Worm (Caenorhabditis elegans): Measurements from ENCODE around the gene srh-76.

The srh-76 gene

DNA sequence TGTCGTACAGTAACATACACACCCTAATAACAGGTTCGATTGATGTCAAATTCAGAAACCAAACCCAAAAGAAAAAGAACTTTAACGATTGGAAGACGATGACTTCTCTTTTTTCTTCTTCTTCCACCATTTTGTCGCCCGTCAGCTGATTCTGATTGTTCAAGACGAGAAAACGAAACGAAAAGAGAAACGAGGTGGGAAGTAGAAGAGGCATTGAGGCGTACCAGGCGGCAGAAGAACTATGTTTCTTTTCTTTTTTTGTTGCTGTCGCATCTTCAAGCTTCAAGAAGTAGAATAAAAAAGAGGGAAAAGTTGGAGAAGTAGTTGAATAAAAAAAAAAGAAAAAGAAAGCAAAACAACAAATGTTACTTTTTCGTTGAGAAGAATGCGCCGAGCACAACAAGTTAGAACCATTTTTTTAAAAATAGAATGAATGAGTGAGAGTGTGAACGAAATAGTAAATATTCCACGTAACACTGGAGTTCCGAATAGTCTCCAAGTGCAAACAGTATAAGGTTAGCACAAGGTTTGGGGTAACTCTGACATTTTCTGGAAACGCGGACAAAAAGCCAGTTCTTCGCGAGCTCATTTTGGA lies 14.5 kb downstream of the srh-76 start (continued):
- TF ChIP-seq snpc-4 (tag; optimal IDR thresholded peaks at IDR 0.05) (no peak), C16A3.4 (tag; optimal IDR thresholded peaks at IDR 0.05) (no peak), jun-1 (tag; optimal IDR thresholded peaks at IDR 0.05) (no peak), sptf-1 (tag; optimal IDR thresholded peaks at IDR 0.05) (no peak), lin-15B (tag; optimal IDR thresholded peaks at IDR 0.05) (no peak), mef-2 (tag; optimal IDR thresholded peaks at IDR 0.05) (no peak), nhr-237 (tag; optimal IDR thresholded peaks at IDR 0.05) (no peak), rnt-1 (tag; optimal IDR thresholded peaks at IDR 0.05) (no peak), grh-1 (GFP tag; IDR thresholded peaks at IDR 0.05) (no peak), ceh-8 (GFP tag; optimal IDR thresholded peaks at IDR 0.05) (no peak), ztf-11 (tag; optimal IDR thresholded peaks at IDR 0.05) (no peak), ces-1 (GFP tag; optimal IDR thresholded peaks at IDR 0.05) (no peak), sox-4 (tag; optimal IDR thresholded peaks at IDR 0.05) (no peak), unc-130 (tag; optimal IDR thresholded peaks at IDR 0.05) (no peak), lin-39 (tag; optimal IDR thresholded peaks at IDR 0.05) (no peak), aha-1 (tag; optimal IDR thresholded peaks at IDR 0.05) (no peak), pax-3 (tag; optimal IDR thresholded peaks at IDR 0.05) (no peak), tlp-1 (tag; optimal IDR thresholded peaks at IDR 0.05) (no peak), hpl-2 (GFP tag; optimal IDR thresholded peaks at IDR 0.05) (no peak), elt-2 (tag; optimal IDR thresholded peaks at IDR 0.05) (no peak), pag-3 (tag; optimal IDR thresholded peaks at IDR 0.05; ENCODE audit: borderline replicate concordance, insufficient read depth) (no peak), efl-1 (optimal IDR thresholded peaks at IDR 0.05) (no peak), efl-1 (GFP tag; optimal IDR thresholded peaks at IDR 0.05 in 1 of 2) (peak in 1 of 2 experiments; percentile 94), C34B4.2 (tag; optimal IDR thresholded peaks at IDR 0.05) (no peak), blmp-1 (tag; optimal IDR thresholded peaks at IDR 0.05) (peak; percentile 65), ztf-4 (tag; optimal IDR thresholded peaks at IDR 0.05) (no peak), snu-23 (GFP tag; optimal IDR thresholded peaks at IDR 0.05) (peak; percentile 16), tbx-2 (tag; optimal IDR thresholded peaks at IDR 0.05) (no peak), ceh-90 (tag; optimal IDR thresholded peaks at IDR 0.05) (no peak), F16B12.6 (tag; optimal IDR thresholded peaks at IDR 0.05) (no peak), ama-1 (optimal IDR thresholded peaks at IDR 0.05) (no peak), lsy-2 (tag; optimal IDR thresholded peaks at IDR 0.05) (no peak), fkh-8 (tag; optimal IDR thresholded peaks at IDR 0.05) (no peak)

DNA sequence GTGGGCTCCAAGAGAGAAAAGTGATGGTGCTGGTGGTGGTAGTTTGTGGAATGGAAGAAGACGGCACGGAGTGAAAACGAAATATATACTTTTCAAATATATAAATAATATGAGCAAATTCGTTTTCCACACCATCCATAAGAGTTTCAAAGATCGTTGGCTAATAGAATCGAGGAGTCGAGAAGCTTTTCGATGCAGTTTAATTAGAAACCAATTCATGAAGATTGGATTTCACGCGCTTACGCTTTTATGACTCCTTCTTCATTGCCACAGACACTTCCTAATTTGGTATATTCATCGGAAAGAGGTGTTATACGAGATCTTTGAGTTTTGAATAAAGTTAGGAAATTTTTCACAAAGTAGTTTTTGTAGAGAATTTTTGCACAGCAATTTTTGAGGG lies 17.0 kb downstream of the srh-76 start:
- TF ChIP-seq lin-14 (GFP tag; optimal IDR thresholded peaks at IDR 0.05) = peak; percentile 27
- no peak for TF ChIP-seq vab-15 (tag; optimal IDR thresholded peaks at IDR 0.05)
- TF ChIP-seq nhr-47 (tag; optimal IDR thresholded peaks at IDR 0.05) = peak; percentile 6
- TF ChIP-seq alr-1 (tag; optimal IDR thresholded peaks at IDR 0.05; ENCODE audit: borderline replicate concordance) = no peak
- TF ChIP-seq dsc-1 (tag; optimal IDR thresholded peaks at IDR 0.05) = peak; percentile 67

DNA sequence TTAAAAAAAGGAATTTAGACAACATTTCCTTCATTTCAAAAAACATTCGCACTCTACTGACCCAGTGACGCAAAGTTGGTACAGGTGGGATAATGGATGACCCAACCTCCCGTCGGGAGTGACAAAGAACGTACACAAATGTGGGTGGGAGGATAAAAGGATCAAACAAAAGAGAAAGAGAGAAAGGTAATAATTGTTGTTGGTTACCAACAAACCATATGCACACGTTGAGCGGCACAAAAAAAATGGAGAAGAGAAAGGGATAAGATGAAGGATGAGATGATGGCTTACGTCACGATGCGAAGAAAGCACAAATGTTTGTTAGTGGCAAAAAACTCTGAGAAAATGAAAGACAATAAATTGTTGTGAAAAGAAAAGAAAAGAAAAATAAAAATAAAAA lies 18.0 kb downstream of the srh-76 start:
- TF ChIP-seq lin-14 (GFP tag; optimal IDR thresholded peaks at IDR 0.05) (peak; percentile 68), Y116A8C.19 (tag; optimal IDR thresholded peaks at IDR 0.05; ENCODE audit: borderline replicate concordance) (no peak), sup-37 (GFP tag; optimal IDR thresholded peaks at IDR 0.05) (no peak), blmp-1 (tag; optimal IDR thresholded peaks at IDR 0.05) (peak; percentile 48), nhr-20 (tag; optimal IDR thresholded peaks at IDR 0.05) (peak; percentile 36), efl-1 (optimal IDR thresholded peaks at IDR 0.05) (peak in 1 of 2 experiments; percentile 2), efl-1 (GFP tag; optimal IDR thresholded peaks at IDR 0.05 in 1 of 2) (no peak), vab-15 (tag; optimal IDR thresholded peaks at IDR 0.05) (no peak), unc-130 (tag; optimal IDR thresholded peaks at IDR 0.05) (peak; percentile 35), rnt-1 (tag; optimal IDR thresholded peaks at IDR 0.05) (peak; percentile 41), nhr-85 (tag) (peak; percentile 61), elt-3 (tag; optimal IDR thresholded peaks at IDR 0.05) (no peak), nhr-47 (tag; optimal IDR thresholded peaks at IDR 0.05) (no peak), nhr-77 (tag; optimal IDR thresholded peaks at IDR 0.05) (peak; percentile 26), unc-62 (GFP tag; optimal IDR thresholded peaks at IDR 0.05) (no peak), lsy-2 (tag; optimal IDR thresholded peaks at IDR 0.05) (peak in 1 of 2 experiments; percentile 42), snu-23 (GFP tag; optimal IDR thresholded peaks at IDR 0.05) (peak; percentile 38), tbx-2 (tag; optimal IDR thresholded peaks at IDR 0.05) (peak; percentile 24), xbp-1 (tag; optimal IDR thresholded peaks at IDR 0.05) (no peak), zip-4 (GFP tag; optimal IDR thresholded peaks at IDR 0.05) (no peak), lir-3 (tag; optimal IDR thresholded peaks at IDR 0.05; ENCODE audit: poor library complexity) (no peak), nhr-71 (tag; optimal IDR thresholded peaks at IDR 0.05) (peak; percentile 56), nhr-11 (tag; optimal IDR thresholded peaks at IDR 0.05) (no peak), C16A3.4 (tag; optimal IDR thresholded peaks at IDR 0.05) (peak; percentile 17)

Measured in whole organism, L1 larva.